Fruit fly (Drosophila melanogaster) ovary, adult (tissue): Measurements from ENCODE around the gene CG9368.

ENCODE experiments used
- CG17801 ChIP-seq: fragments of 200-800 bp; optimal IDR thresholded peaks from 2 replicates; lab custom pipeline; 2019; ENCODE audit warnings: missing biosample characterization, mild to moderate bottlenecking, missing genetic modification characterization, moderate library complexity; ENCODE audit not compliant: partially characterized antibody

Gene CG9368

DNA sequence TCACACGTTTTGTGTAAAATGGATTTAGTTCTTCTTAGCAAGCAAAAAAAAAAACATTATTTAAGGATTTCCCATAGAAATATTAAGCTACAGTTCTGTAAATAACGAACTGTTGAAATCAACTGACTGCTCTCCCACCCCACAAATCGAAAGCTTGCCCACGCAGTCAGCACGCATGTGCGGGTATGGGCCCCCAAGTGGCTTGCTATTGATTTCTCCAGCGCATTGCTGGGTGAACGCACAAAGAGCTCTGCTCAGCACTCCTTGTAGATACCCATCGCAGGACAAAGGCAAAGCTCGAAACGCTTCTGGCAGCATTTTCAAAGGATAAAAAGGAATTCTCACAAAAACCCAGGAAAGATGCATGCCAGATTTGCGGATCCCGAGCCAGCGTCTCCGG, at the start of gene CG9368:
Gene CG9368 (plus strand): TSS at position 221 of the 400 bp plus-strand sequence.
- no peak for TF ChIP-seq CG17801 (GFP tag; lab: Kevin White, UChicago)

dm6 chr3L:19552136-19552773, 49.2 kb upstream of the CG9368 start, which contains the start of the genes Ltn1 and CG9300:
Gene Ltn1 (minus strand): TSS chr3L:19552290.
Gene CG9300 (plus strand): TSS chr3L:19552420.
- peak; percentile 27 for TF ChIP-seq CG17801 (GFP tag; lab: Kevin White, UChicago)

- no peak for TF ChIP-seq CG17801 (GFP tag; lab: Kevin White, UChicago)
Measured at dm6 chr3L:19555906-19556457, 45.5 kb upstream of the CG9368 start.

DNA sequence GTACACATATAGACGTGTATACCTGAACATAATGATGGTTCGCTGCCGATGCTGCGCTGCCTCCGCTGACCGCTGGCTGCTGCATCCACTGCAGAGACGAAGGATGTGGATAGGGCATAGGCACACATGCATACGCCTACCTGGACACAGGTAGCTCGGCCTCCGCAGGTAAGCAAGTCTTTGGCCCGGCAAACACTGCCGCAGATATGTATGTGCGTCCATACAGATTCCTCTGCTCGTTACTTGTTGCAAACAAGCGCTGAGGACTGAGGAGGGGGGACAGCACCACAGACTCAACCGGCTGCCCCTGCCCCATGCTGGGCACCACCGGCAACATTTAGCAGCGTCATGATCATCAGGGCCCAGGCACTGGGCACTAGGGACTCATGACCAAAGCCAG, 44.7 kb upstream of the CG9368 start:
- TF ChIP-seq CG17801 (GFP tag; lab: Kevin White, UChicago) = no peak

dm6 chr3L:19557197-19557995, 44.0 kb upstream of the CG9368 start:
- TF ChIP-seq CG17801 (GFP tag; lab: Kevin White, UChicago) = no peak

- no peak for TF ChIP-seq CG17801 (GFP tag; lab: Kevin White, UChicago)
Measured at dm6 chr3L:19557996-19558375, 43.4 kb upstream of the CG9368 start.

DNA sequence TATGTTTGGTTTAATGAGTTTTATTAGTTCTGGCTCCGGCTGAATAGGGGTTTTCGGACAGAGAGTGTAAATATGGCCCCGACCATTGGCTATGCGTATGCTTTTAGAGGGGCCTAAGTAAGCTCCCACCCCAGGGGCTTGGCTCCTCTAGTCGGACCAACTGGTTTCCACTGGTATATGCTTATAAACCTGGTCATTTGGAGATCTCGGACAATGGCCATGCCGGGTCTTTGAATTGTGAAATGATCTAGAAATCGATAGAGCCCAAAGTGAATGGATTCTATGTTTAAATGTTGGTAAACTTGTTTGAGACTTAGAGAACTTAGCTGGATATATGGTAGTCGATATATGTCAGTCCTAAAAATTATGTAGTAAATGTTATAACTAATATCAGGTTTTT, 42.8 kb upstream of the CG9368 start:
- no peak for TF ChIP-seq CG17801 (GFP tag; lab: Kevin White, UChicago)

dm6 chr3L:19559171-19559570, 42.3 kb upstream of the CG9368 start:
- no peak for TF ChIP-seq CG17801 (GFP tag; lab: Kevin White, UChicago)

DNA sequence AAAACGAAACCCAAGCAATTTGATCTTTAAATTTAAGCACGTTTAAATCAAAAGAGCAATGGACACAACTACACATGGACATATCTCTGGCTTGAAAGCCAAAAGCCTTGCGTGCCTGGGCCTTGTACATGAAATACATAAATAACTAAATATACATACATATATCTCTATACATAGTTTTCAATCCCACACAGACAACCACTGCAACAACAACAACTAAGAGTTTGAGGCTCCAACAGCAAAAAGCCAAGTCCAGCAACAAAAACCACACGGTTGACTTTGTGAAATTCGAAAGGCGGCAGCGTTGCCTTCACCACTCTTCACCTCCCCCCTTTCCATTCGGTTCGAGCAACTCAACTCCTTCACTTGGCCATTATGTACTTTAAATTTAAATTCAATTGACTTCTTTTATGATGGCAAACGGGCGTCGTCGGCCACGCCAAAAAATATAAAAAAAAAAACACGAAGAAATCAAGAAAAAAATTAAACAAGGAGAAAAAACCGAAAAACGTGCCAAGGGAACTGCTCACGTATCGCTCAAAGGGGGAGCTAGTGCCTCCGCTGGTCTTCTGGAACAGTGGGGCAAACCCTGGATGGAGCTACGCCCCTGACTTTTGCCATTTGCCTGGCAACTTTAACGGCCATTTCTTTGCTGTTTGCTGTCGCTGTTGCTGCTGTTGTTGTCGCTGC, 41.3 kb upstream of the CG9368 start:
- no peak for TF ChIP-seq CG17801 (GFP tag; lab: Kevin White, UChicago)

DNA sequence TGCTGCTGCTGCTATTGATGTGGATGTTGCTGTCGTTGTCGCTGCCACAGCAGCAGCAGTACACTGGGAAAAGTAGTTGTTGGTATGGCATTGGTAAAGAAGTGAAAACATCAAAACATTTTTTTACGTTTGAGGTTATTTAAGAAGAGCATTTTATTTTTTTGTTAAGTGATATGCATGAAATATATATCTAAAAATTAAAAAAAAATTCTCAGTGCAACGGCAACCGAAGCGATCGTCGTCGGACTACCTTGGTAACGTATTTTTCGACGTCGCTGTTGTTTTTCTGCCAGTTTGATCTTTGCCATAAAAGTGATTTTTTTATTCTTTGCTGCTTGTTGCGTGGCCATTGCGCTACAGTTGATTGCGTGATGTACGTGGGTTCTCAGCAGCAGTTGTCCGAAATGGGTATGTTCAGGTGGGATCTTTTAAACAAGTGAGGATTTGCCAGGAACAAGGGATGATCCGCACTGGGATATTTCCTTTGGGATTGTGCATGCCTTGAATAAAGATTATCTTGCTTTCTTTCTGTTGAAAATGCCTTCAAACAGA, 40.7 kb upstream of the CG9368 start:
- no peak for TF ChIP-seq CG17801 (GFP tag; lab: Kevin White, UChicago)

dm6 chr3L:19561745-19562144, 39.7 kb upstream of the CG9368 start:
- no peak for TF ChIP-seq CG17801 (GFP tag; lab: Kevin White, UChicago)

DNA sequence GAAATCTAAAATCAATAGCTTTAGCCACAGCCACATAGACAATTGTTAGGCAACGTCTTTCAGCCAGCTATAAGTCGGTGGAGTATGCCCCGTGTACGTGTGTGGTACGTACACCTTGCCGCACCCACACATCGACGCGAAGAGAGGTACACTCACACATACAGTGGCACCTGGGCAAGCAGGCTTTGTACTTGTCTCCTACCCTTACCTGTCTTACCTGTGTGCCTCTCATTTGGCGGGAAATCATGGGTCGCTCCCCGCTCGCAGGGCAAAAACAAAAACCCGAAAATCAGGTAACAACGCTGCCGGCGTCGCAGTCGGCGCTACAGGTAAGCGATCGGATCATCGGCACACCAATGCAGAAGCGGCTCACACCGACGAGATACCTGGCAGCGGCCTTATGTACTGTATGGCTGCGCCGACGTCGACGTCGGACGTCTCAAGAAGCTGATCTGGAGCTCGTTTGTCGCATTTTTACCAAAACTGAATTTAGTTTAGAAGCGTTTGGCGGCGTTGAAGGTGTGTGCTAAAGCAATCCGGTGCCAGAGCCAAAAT, 39.2 kb upstream of the CG9368 start:
- TF ChIP-seq CG17801 (GFP tag; lab: Kevin White, UChicago) = no peak

DNA sequence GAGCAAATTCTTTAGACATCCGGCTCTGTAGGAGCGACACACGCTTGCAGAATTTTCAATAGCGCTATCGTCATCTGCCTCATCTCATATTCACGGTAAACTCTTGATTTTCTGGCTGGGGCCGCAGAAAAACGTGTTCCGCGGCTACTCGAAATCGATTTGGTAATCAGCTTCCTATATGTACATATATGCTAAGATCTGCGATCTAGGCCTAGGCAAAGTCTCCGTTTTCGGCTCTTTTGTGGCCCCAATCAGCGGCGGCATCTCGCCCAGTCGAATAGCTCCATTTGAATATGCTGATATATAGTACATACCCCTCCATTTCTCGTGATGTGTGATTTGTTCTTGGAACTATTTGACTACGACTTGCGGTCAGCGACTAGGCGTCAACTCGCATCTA, 38.4 kb upstream of the CG9368 start:
- TF ChIP-seq CG17801 (GFP tag; lab: Kevin White, UChicago) = no peak

DNA sequence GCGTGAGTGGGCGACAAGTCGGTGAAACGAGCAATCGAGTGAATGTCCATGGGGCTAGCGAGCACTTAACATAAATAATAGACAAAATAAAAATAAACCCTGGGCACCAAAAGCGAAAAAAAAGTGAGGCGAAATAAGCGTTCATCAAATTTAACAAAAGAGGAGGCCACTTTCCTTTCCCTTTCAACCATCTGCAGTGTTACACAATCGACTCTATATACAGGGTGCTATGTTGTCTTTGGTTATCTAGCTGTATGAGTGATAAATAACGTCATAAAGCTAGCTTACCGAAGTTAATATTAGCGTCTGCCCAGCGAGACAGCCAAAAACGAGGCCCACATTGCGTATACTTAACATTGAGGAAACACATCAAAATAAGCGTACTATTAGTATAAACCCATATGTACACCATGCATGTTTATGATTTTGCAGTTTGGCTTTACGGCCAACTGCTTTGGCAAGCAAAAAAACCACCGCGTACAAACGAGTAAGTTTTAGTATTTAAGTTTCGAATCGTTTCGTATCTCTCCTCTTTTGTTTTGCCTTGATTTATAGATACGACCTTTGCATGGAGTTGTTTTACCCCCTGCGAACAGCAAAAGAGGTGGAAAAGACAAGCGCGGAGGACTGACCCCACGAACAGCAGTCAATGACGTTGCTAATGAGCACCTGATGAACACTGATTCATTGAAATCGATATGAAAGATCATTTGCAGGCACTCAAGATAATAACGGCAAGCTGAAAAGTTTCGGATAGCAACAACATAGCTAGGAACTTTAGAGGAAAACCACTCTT, 36.3 kb upstream of the CG9368 start:
- no peak for TF ChIP-seq CG17801 (GFP tag; lab: Kevin White, UChicago)
